Worm (Caenorhabditis elegans) whole organism, late embryonic: Measurements from ENCODE around the gene C16C10.1.

ENCODE experiments used
- C08G9.2 ChIP-seq: sonication (generic microtip); optimal IDR thresholded peaks from 2 replicates; lab custom pipeline; 2016; ENCODE audit warnings: mild to moderate bottlenecking, missing genetic modification characterization, moderate library complexity, missing compliant biosample characterization
- C38D4.7 ChIP-seq: fragments of 200-800 bp; sonication (Bioruptor generic); optimal IDR thresholded peaks from 2 replicates; lab custom pipeline; 2018; ENCODE audit warnings: mild to moderate bottlenecking, missing genetic modification characterization, moderate library complexity, missing compliant biosample characterization
- F13H6.1 ChIP-seq: sonication (generic microtip); optimal IDR thresholded peaks from 2 replicates; lab custom pipeline; 2016; ENCODE audit warnings: missing genetic modification characterization, missing compliant biosample characterization
- K09A11.1 ChIP-seq: sonication (generic microtip); optimal IDR thresholded peaks from 2 replicates; lab custom pipeline; 2017; ENCODE audit warnings: antibody characterized with exemption, mild to moderate bottlenecking, missing genetic modification characterization, missing compliant biosample characterization; ENCODE audit not compliant: insufficient read depth
- T23F11.4 ChIP-seq: fragments of 200-800 bp; sonication (Bioruptor generic); optimal IDR thresholded peaks from 2 replicates; lab custom pipeline; 2018; ENCODE audit warnings: mild to moderate bottlenecking, missing genetic modification characterization, missing compliant biosample characterization
- Y22D7AL.16 ChIP-seq: sonication (generic microtip); optimal IDR thresholded peaks from 2 replicates; lab custom pipeline; 2016; ENCODE audit warnings: missing genetic modification characterization, missing compliant biosample characterization
- ahr-1 ChIP-seq: sonication (generic microtip); optimal IDR thresholded peaks from 2 replicates; lab custom pipeline; 2016; ENCODE audit warnings: missing genetic modification characterization, missing compliant biosample characterization
- ama-1 ChIP-seq: fragments of 150-350 bp; optimal IDR thresholded peaks from 2 replicates; lab custom pipeline; 2014
- ceh-14 ChIP-seq: sonication (generic microtip); optimal IDR thresholded peaks from 2 replicates; lab custom pipeline; 2016; ENCODE audit warnings: missing genotype, missing genetic modification characterization, missing compliant biosample characterization
- ceh-18 ChIP-seq: sonication (generic microtip); optimal IDR thresholded peaks from 2 replicates; lab custom pipeline; 2016; ENCODE audit warnings: missing genetic modification characterization, missing compliant biosample characterization
- ceh-19 ChIP-seq: fragments of 200-800 bp; sonication (Bioruptor generic); optimal IDR thresholded peaks from 2 replicates; lab custom pipeline; 2018; ENCODE audit warnings: mild to moderate bottlenecking, missing genetic modification characterization, missing compliant biosample characterization
- ceh-22 ChIP-seq: sonication (generic microtip); optimal IDR thresholded peaks from 2 replicates; lab custom pipeline; 2017; ENCODE audit warnings: missing biosample characterization, missing genetic modification characterization
- ceh-24 ChIP-seq: sonication (generic microtip); optimal IDR thresholded peaks from 2 replicates; lab custom pipeline; 2016; ENCODE audit warnings: mild to moderate bottlenecking, missing genetic modification characterization, missing compliant biosample characterization
- ceh-30 ChIP-seq: fragments of 150-350 bp; optimal IDR thresholded peaks from 2 replicates; lab custom pipeline; 2014; ENCODE audit warnings: missing biosample characterization, missing genetic modification characterization
- ceh-34 ChIP-seq: sonication (generic microtip); optimal IDR thresholded peaks from 2 replicates; lab custom pipeline; 2016; ENCODE audit warnings: mild to moderate bottlenecking, missing genetic modification characterization, missing compliant biosample characterization
- ceh-45 ChIP-seq: fragments of 200-800 bp; sonication (Bioruptor generic); IDR thresholded peaks from 2 replicates; pipeline ENCODE4 v1.3.6; 2022; ENCODE audit warnings: missing genetic modification reagents, missing genetic modification characterization, missing compliant biosample characterization
- ceh-48 ChIP-seq: sonication (generic microtip); optimal IDR thresholded peaks from 2 replicates; lab custom pipeline; 2016; ENCODE audit warnings: missing genetic modification characterization, inconsistent platforms, missing compliant biosample characterization
- ceh-6 ChIP-seq: fragments of 200-800 bp; sonication (Bioruptor generic); optimal IDR thresholded peaks from 2 replicates; lab custom pipeline; 2018; ENCODE audit warnings: mild to moderate bottlenecking, missing genetic modification characterization, missing compliant biosample characterization
- ceh-9 ChIP-seq: sonication (generic microtip); optimal IDR thresholded peaks from 2 replicates; lab custom pipeline; 2016; ENCODE audit warnings: mild to moderate bottlenecking, missing genetic modification characterization, inconsistent platforms, missing compliant biosample characterization
- che-1 ChIP-seq: sonication (generic microtip); optimal IDR thresholded peaks from 2 replicates; lab custom pipeline; 2016; ENCODE audit warnings: mild to moderate bottlenecking, missing genetic modification characterization, missing compliant biosample characterization
- dmd-4 ChIP-seq: sonication (generic microtip); optimal IDR thresholded peaks from 2 replicates; lab custom pipeline; 2016; ENCODE audit warnings: borderline replicate concordance, missing genetic modification characterization, missing compliant biosample characterization
- dve-1 ChIP-seq: sonication (generic microtip); optimal IDR thresholded peaks from 2 replicates; lab custom pipeline; 2017; ENCODE audit warnings: antibody characterized with exemption, mild to moderate bottlenecking, missing genetic modification characterization, missing compliant biosample characterization
- ets-4 ChIP-seq: sonication (generic microtip); optimal IDR thresholded peaks from 2 replicates; lab custom pipeline; 2016; ENCODE audit warnings: missing genetic modification characterization, missing compliant biosample characterization
- eyg-1 ChIP-seq: sonication (generic microtip); optimal IDR thresholded peaks from 2 replicates; lab custom pipeline; 2016; ENCODE audit warnings: missing genotype, missing genetic modification characterization, missing compliant biosample characterization
- fkh-10 ChIP-seq: fragments of 150-350 bp; optimal IDR thresholded peaks from 2 replicates; lab custom pipeline; 2014; ENCODE audit warnings: missing biosample characterization, missing genetic modification reagents, missing genetic modification characterization
- gmeb-2 ChIP-seq: sonication (generic microtip); optimal IDR thresholded peaks from 2 replicates; lab custom pipeline; 2016; ENCODE audit warnings: missing genetic modification characterization, inconsistent platforms, missing compliant biosample characterization
- hlh-13 ChIP-seq: fragments of 200-800 bp; sonication (Bioruptor generic); optimal IDR thresholded peaks from 2 replicates; lab custom pipeline; 2018; ENCODE audit warnings: mild to moderate bottlenecking, missing genetic modification characterization, missing compliant biosample characterization
- hlh-30 ChIP-seq: sonication (generic microtip); optimal IDR thresholded peaks from 2 replicates; lab custom pipeline; 2017; ENCODE audit warnings: antibody characterized with exemption, missing genetic modification characterization, missing compliant biosample characterization; ENCODE audit not compliant: insufficient read depth
- hlh-6 ChIP-seq: sonication (generic microtip); optimal IDR thresholded peaks from 2 replicates; lab custom pipeline; 2016; ENCODE audit warnings: missing genotype, missing genetic modification characterization, missing compliant biosample characterization
- lin-11 ChIP-seq: fragments of 200-800 bp; sonication (Bioruptor generic); optimal IDR thresholded peaks from 2 replicates; lab custom pipeline; 2018; ENCODE audit warnings: mild to moderate bottlenecking, missing genetic modification characterization, missing compliant biosample characterization
- mec-3 ChIP-seq: sonication (generic microtip); optimal IDR thresholded peaks from 2 replicates; lab custom pipeline; 2016; ENCODE audit warnings: borderline replicate concordance, missing genetic modification characterization, missing compliant biosample characterization
- nfya-1 ChIP-seq: sonication (generic microtip); optimal IDR thresholded peaks from 2 replicates; lab custom pipeline; 2017; ENCODE audit warnings: missing genetic modification characterization, mild to moderate bottlenecking, missing compliant biosample characterization, antibody characterized with exemption, moderate library complexity
- nhr-11 ChIP-seq: fragments of 150-350 bp; optimal IDR thresholded peaks from 2 replicates; lab custom pipeline; 2014; ENCODE audit warnings: missing biosample characterization, missing genetic modification characterization
- nhr-232 ChIP-seq: sonication (generic microtip); optimal IDR thresholded peaks from 2 replicates; lab custom pipeline; 2016; ENCODE audit warnings: missing genetic modification characterization, missing compliant biosample characterization
- npax-4 ChIP-seq: sonication (generic microtip); optimal IDR thresholded peaks from 2 replicates; lab custom pipeline; 2016; ENCODE audit warnings: missing genetic modification characterization, missing compliant biosample characterization
- pag-3 ChIP-seq: sonication (generic microtip); optimal IDR thresholded peaks from 2 replicates; lab custom pipeline; 2016; ENCODE audit warnings: missing compliant biosample characterization, missing genetic modification characterization, borderline replicate concordance
- pat-9 ChIP-seq: fragments of 200-800 bp; sonication (Bioruptor generic); optimal IDR thresholded peaks from 2 replicates; lab custom pipeline; 2018; ENCODE audit warnings: mild to moderate bottlenecking, missing genetic modification characterization, moderate library complexity, missing compliant biosample characterization
- pax-1 ChIP-seq: fragments of 150-350 bp; optimal IDR thresholded peaks from 2 replicates; lab custom pipeline; 2014; ENCODE audit warnings: missing biosample characterization, missing genetic modification characterization
- pha-2 ChIP-seq: sonication (generic microtip); optimal IDR thresholded peaks from 2 replicates; lab custom pipeline; 2017; ENCODE audit warnings: mild to moderate bottlenecking, missing genetic modification characterization, missing compliant biosample characterization
- pha-4 ChIP-seq: fragments of 150-350 bp; optimal IDR thresholded peaks from 2 replicates; lab custom pipeline; 2018; ENCODE audit warnings: missing biosample characterization, missing genetic modification reagents, missing genetic modification characterization
- pros-1 ChIP-seq: fragments of 150-350 bp; optimal IDR thresholded peaks from 2 replicates; lab custom pipeline; 2014; ENCODE audit warnings: missing biosample characterization, missing genetic modification reagents, missing genetic modification characterization
- ref-2 ChIP-seq: sonication (generic microtip); optimal IDR thresholded peaks from 2 replicates; lab custom pipeline; 2016; ENCODE audit warnings: missing genetic modification characterization, missing compliant biosample characterization
- rnt-1 ChIP-seq: sonication (generic microtip); optimal IDR thresholded peaks from 2 replicates; lab custom pipeline; 2016; ENCODE audit warnings: missing genetic modification characterization, missing compliant biosample characterization
- sdc-2 ChIP-seq: sonication (generic microtip); optimal IDR thresholded peaks from 2 replicates; lab custom pipeline; 2016; ENCODE audit warnings: missing genotype, missing genetic modification characterization, missing compliant biosample characterization
- sox-2 ChIP-seq: fragments of 200-800 bp; sonication (Bioruptor generic); IDR thresholded peaks from 2 replicates; pipeline ENCODE4 v1.3.6; 2022; ENCODE audit warnings: missing genetic modification reagents, missing genetic modification characterization, missing compliant biosample characterization
- syd-9 ChIP-seq: sonication (generic microtip); optimal IDR thresholded peaks from 2 replicates; lab custom pipeline; 2016; ENCODE audit warnings: mild to moderate bottlenecking, missing genetic modification characterization, moderate library complexity, missing compliant biosample characterization
- tbx-2 ChIP-seq: sonication (generic microtip); optimal IDR thresholded peaks from 2 replicates; lab custom pipeline; 2016; ENCODE audit warnings: missing genetic modification characterization, missing compliant biosample characterization
- tbx-7 ChIP-seq: sonication (generic microtip); optimal IDR thresholded peaks from 2 replicates; lab custom pipeline; 2016; ENCODE audit warnings: missing genotype, missing genetic modification characterization, missing compliant biosample characterization
- ttx-3 ChIP-seq: sonication (generic microtip); optimal IDR thresholded peaks from 2 replicates; lab custom pipeline; 2016; ENCODE audit warnings: missing genetic modification reagents, missing genetic modification characterization, missing compliant biosample characterization
- unc-42 ChIP-seq: sonication (generic microtip); optimal IDR thresholded peaks from 2 replicates; lab custom pipeline; 2016; ENCODE audit warnings: missing genotype, missing genetic modification characterization, missing compliant biosample characterization
- unc-55 ChIP-seq: sonication (generic microtip); optimal IDR thresholded peaks from 2 replicates; lab custom pipeline; 2017; ENCODE audit warnings: missing biosample characterization, missing genetic modification reagents, missing genetic modification characterization
- unc-86 ChIP-seq: sonication (generic microtip); optimal IDR thresholded peaks from 2 replicates; lab custom pipeline; 2016; ENCODE audit warnings: missing genetic modification characterization, missing compliant biosample characterization
- zip-5 ChIP-seq: sonication (generic microtip); optimal IDR thresholded peaks from 2 replicates; lab custom pipeline; 2016; ENCODE audit warnings: missing genetic modification characterization, missing compliant biosample characterization
- ztf-16 ChIP-seq: sonication (generic microtip); optimal IDR thresholded peaks from 2 replicates; lab custom pipeline; 2017; ENCODE audit warnings: missing genetic modification characterization, missing compliant biosample characterization

The C16C10.1 gene

ce11 chrIII:4223668-4224127 lies 42.5 kb upstream of the C16C10.1 start:
- TF ChIP-seq syd-9 (tag; lab: Kevin White, UChicago): peak; percentile 38
- peak; percentile 62 for TF ChIP-seq hlh-30 (tag; lab: Kevin White, UChicago)
- TF ChIP-seq ztf-16: no peak
- peak; percentile 35 for TF ChIP-seq ceh-19 (GFP tag; lab: Kevin White, UChicago)
- TF ChIP-seq pat-9 (tag; lab: Kevin White, UChicago): peak; percentile 14
- TF ChIP-seq ceh-22 (tag; lab: Kevin White, UChicago): no peak
- no peak for TF ChIP-seq che-1 (tag; lab: Kevin White, UChicago)
- no peak for TF ChIP-seq ceh-45 (GFP tag; lab: Robert Waterston, UW)
- peak; percentile 57 for TF ChIP-seq ets-4 (tag; lab: Kevin White, UChicago)
- TF ChIP-seq ceh-9 (tag; lab: Kevin White, UChicago): no peak
- TF ChIP-seq pax-1: no peak
- no peak for TF ChIP-seq npax-4 (tag; lab: Kevin White, UChicago)
- TF ChIP-seq ceh-6: no peak
- TF ChIP-seq ama-1 (lab: Kevin White, UChicago): no peak
- TF ChIP-seq tbx-2 (tag; lab: Kevin White, UChicago): peak; percentile 78
- no peak for TF ChIP-seq nhr-232
- peak; percentile 33 for TF ChIP-seq F13H6.1 (tag; lab: Kevin White, UChicago)
- TF ChIP-seq unc-86 (tag; lab: Kevin White, UChicago): no peak
- peak; percentile 85 for TF ChIP-seq ceh-14 (tag; lab: Kevin White, UChicago)
- no peak for TF ChIP-seq mec-3 (tag; lab: Kevin White, UChicago)
- no peak for TF ChIP-seq Y22D7AL.16 (tag; lab: Kevin White, UChicago)
- TF ChIP-seq pha-4 (tag; lab: Kevin White, UChicago): no peak
- no peak for TF ChIP-seq tbx-7 (tag; lab: Kevin White, UChicago)
- no peak for TF ChIP-seq pha-2 (tag; lab: Kevin White, UChicago)
- TF ChIP-seq ceh-18 (tag; lab: Kevin White, UChicago): peak; percentile 98
- TF ChIP-seq ceh-34 (tag; lab: Kevin White, UChicago): peak; percentile 72
- no peak for TF ChIP-seq nhr-11
- peak; percentile 29 for TF ChIP-seq dve-1 (tag; lab: Kevin White, UChicago)
- TF ChIP-seq lin-11 (tag; lab: Kevin White, UChicago): no peak
- no peak for TF ChIP-seq zip-5 (tag; lab: Kevin White, UChicago)
- no peak for TF ChIP-seq fkh-10 (GFP tag; lab: Kevin White, UChicago)
- TF ChIP-seq pros-1 (tag; lab: Kevin White, UChicago): peak; percentile 84
- no peak for TF ChIP-seq hlh-13 (GFP tag; lab: Kevin White, UChicago)
- TF ChIP-seq sox-2 (GFP tag; lab: Robert Waterston, UW): no peak
- TF ChIP-seq eyg-1 (tag; lab: Kevin White, UChicago): no peak
- TF ChIP-seq K09A11.1 (tag; lab: Kevin White, UChicago): peak; percentile 42
- TF ChIP-seq C08G9.2 (tag; lab: Kevin White, UChicago): peak; percentile 49
- peak; percentile 32 for TF ChIP-seq sdc-2
- TF ChIP-seq ttx-3 (tag; lab: Kevin White, UChicago): no peak
- peak; percentile 66 for TF ChIP-seq rnt-1 (tag; lab: Kevin White, UChicago)
- TF ChIP-seq pag-3: peak; percentile 21
- TF ChIP-seq unc-55 (GFP tag; lab: Kevin White, UChicago): peak; percentile 86
- peak; percentile 59 for TF ChIP-seq hlh-6 (tag; lab: Kevin White, UChicago)
- TF ChIP-seq T23F11.4 (GFP tag; lab: Kevin White, UChicago): no peak
- TF ChIP-seq ceh-24: no peak
- no peak for TF ChIP-seq C38D4.7 (GFP tag; lab: Kevin White, UChicago)
- peak; percentile 25 for TF ChIP-seq ceh-48 (tag; lab: Kevin White, UChicago)
- peak; percentile 88 for TF ChIP-seq nfya-1
- no peak for TF ChIP-seq ceh-30 (tag; lab: Kevin White, UChicago)
- no peak for TF ChIP-seq dmd-4 (tag; lab: Kevin White, UChicago)
- no peak for TF ChIP-seq ahr-1 (tag; lab: Kevin White, UChicago)
- no peak for TF ChIP-seq gmeb-2 (tag; lab: Kevin White, UChicago)
- TF ChIP-seq unc-42 (tag; lab: Kevin White, UChicago): peak; percentile 84
- peak; percentile 61 for TF ChIP-seq ref-2 (tag; lab: Kevin White, UChicago)
